Worm (Caenorhabditis elegans) whole organism, L2 larva: ENCODE data around the gene Y116A8C.30.

Experiments
- C34F6.9 ChIP-seq: fragments of 150-350 bp; optimal IDR thresholded peaks from 2 replicates; lab custom pipeline; 2014; ENCODE audit warnings: missing biosample characterization, missing genetic modification characterization
- F13H6.1 ChIP-seq: sonication (generic microtip); optimal IDR thresholded peaks from 2 replicates; lab custom pipeline; 2016; ENCODE audit warnings: missing genetic modification characterization, missing compliant biosample characterization
- R02D3.7 ChIP-seq: fragments of 150-350 bp; optimal IDR thresholded peaks from 2 replicates; lab custom pipeline; 2014; ENCODE audit warnings: missing biosample characterization, missing genetic modification characterization
- Y55F3AM.14 ChIP-seq: fragments of 200-800 bp; sonication (Bioruptor generic); optimal IDR thresholded peaks from 2 replicates; lab custom pipeline; 2018; ENCODE audit warnings: mild to moderate bottlenecking, missing genetic modification characterization, missing compliant biosample characterization
- ZK546.5 ChIP-seq: sonication (generic microtip); optimal IDR thresholded peaks from 2 replicates; lab custom pipeline; 2017; ENCODE audit warnings: missing biosample characterization, missing genetic modification characterization
- alr-1 ChIP-seq: fragments of 150-350 bp; optimal IDR thresholded peaks from 2 replicates; lab custom pipeline; 2014; ENCODE audit warnings: missing biosample characterization, missing genetic modification characterization
- ama-1 ChIP-seq: fragments of 150-350 bp; optimal IDR thresholded peaks from 2 replicates; lab custom pipeline; 2018; ENCODE audit warnings: inconsistent platforms
- blmp-1 ChIP-seq: sonication (generic microtip); optimal IDR thresholded peaks from 2 replicates; lab custom pipeline; 2017; ENCODE audit warnings: missing genetic modification characterization, mild to moderate bottlenecking, missing compliant biosample characterization, antibody characterized with exemption, moderate library complexity; ENCODE audit not compliant: insufficient read depth
- ceh-82 ChIP-seq: fragments of 150-350 bp; optimal IDR thresholded peaks from 2 replicates; lab custom pipeline; 2014; ENCODE audit warnings: missing biosample characterization, missing genetic modification characterization
- crh-2 ChIP-seq: sonication (generic microtip); optimal IDR thresholded peaks from 2 replicates; lab custom pipeline; 2017; ENCODE audit warnings: missing biosample characterization, missing genetic modification characterization
- dmd-4 ChIP-seq: sonication (generic microtip); optimal IDR thresholded peaks from 2 replicates; lab custom pipeline; 2017; ENCODE audit warnings: missing biosample characterization, missing genetic modification characterization
- egl-27 ChIP-seq: sonication (generic microtip); optimal IDR thresholded peaks from 3 replicates; lab custom pipeline; 2017; ENCODE audit warnings: missing biosample characterization, missing genetic modification reagents, missing genetic modification characterization
- elt-3 ChIP-seq: sonication (generic microtip); optimal IDR thresholded peaks from 2 replicates; lab custom pipeline; 2017; ENCODE audit warnings: missing biosample characterization, missing genetic modification characterization
- fos-1 ChIP-seq: fragments of 150-350 bp; optimal IDR thresholded peaks from 2 replicates; lab custom pipeline; 2014; ENCODE audit warnings: missing biosample characterization, missing genetic modification characterization
- gmeb-1 ChIP-seq: fragments of 150-350 bp; optimal IDR thresholded peaks from 2 replicates; lab custom pipeline; 2014; ENCODE audit warnings: missing biosample characterization, missing genetic modification characterization
- lin-11 ChIP-seq: fragments of 150-350 bp; sonication (generic microtip); optimal IDR thresholded peaks from 2 replicates; lab custom pipeline; 2014; ENCODE audit warnings: missing biosample characterization, missing genetic modification characterization, inconsistent platforms, mixed read lengths
- lin-13 ChIP-seq: fragments of 150-350 bp; optimal IDR thresholded peaks from 2 replicates; lab custom pipeline; 2014; ENCODE audit warnings: missing biosample characterization, missing genetic modification reagents, missing genetic modification characterization
- mab-5 ChIP-seq: fragments of 150-350 bp; optimal IDR thresholded peaks from 2 replicates; lab custom pipeline; 2014; ENCODE audit warnings: missing biosample characterization, missing genetic modification characterization
- mbf-1 ChIP-seq: sonication (generic microtip); optimal IDR thresholded peaks from 2 replicates; lab custom pipeline; 2017; ENCODE audit warnings: missing biosample characterization, missing genetic modification characterization
- mdl-1 ChIP-seq, 2 experiments: fragments of 150-350 bp in 1 of 2; sonication (generic microtip) in 1 of 2; optimal IDR thresholded peaks; 2 replicates each; lab custom pipeline; 2017; ENCODE audit warnings: missing biosample characterization in 2 of 2, missing genetic modification characterization in 2 of 2
- nhr-10 ChIP-seq: sonication (generic microtip); optimal IDR thresholded peaks from 2 replicates; lab custom pipeline; 2017; ENCODE audit warnings: missing biosample characterization, missing genetic modification characterization
- nhr-11 ChIP-seq: fragments of 150-350 bp; optimal IDR thresholded peaks from 2 replicates; lab custom pipeline; 2014; ENCODE audit warnings: missing biosample characterization, missing genetic modification characterization
- nhr-21 ChIP-seq: fragments of 150-350 bp; optimal IDR thresholded peaks from 2 replicates; lab custom pipeline; 2014; ENCODE audit warnings: missing biosample characterization, missing genetic modification characterization
- nhr-23 ChIP-seq: fragments of 150-350 bp; optimal IDR thresholded peaks from 2 replicates; lab custom pipeline; 2014; ENCODE audit warnings: missing biosample characterization, missing genetic modification reagents, missing genetic modification characterization
- nhr-237 ChIP-seq: fragments of 150-350 bp; optimal IDR thresholded peaks from 2 replicates; lab custom pipeline; 2014; ENCODE audit warnings: missing biosample characterization, missing genetic modification characterization
- peb-1 ChIP-seq: fragments of 150-350 bp; optimal IDR thresholded peaks from 2 replicates; lab custom pipeline; 2014; ENCODE audit warnings: missing biosample characterization, missing genetic modification characterization
- sem-4 ChIP-seq: fragments of 150-350 bp; optimal IDR thresholded peaks from 2 replicates; lab custom pipeline; 2014; ENCODE audit warnings: missing biosample characterization, missing genetic modification reagents, missing genetic modification characterization
- skn-1 ChIP-seq: sonication (generic microtip); optimal IDR thresholded peaks from 2 replicates; lab custom pipeline; 2017; ENCODE audit warnings: missing biosample characterization, missing genetic modification characterization
- sma-3 ChIP-seq: sonication (generic microtip); optimal IDR thresholded peaks from 2 replicates; lab custom pipeline; 2016; ENCODE audit warnings: missing genetic modification reagents, missing genetic modification characterization, missing compliant biosample characterization
- sma-9 ChIP-seq, 2 experiments: fragments of 150-350 bp in 1 of 2; sonication (generic microtip) in 1 of 2; optimal IDR thresholded peaks; 2 replicates each; lab custom pipeline; 2014 to 2016; ENCODE audit warnings: missing genetic modification characterization in 2 of 2, mild to moderate bottlenecking in 1 of 2, missing biosample characterization in 1 of 2, missing compliant biosample characterization in 1 of 2, missing genetic modification reagents in 1 of 2, moderate library complexity in 1 of 2
- snpc-4 ChIP-seq: fragments of 150-350 bp; optimal IDR thresholded peaks from 2 replicates; lab custom pipeline; 2014; ENCODE audit warnings: missing biosample characterization, missing genetic modification characterization
- unc-39 ChIP-seq: fragments of 150-350 bp; optimal IDR thresholded peaks from 2 replicates; lab custom pipeline; 2014; ENCODE audit warnings: missing biosample characterization, missing genetic modification characterization
- unc-55 ChIP-seq: fragments of 150-350 bp; sonication (generic microtip); optimal IDR thresholded peaks from 3 replicates; lab custom pipeline; 2014; ENCODE audit warnings: missing biosample characterization, missing genetic modification reagents, missing genetic modification characterization
- unc-62 ChIP-seq: fragments of 150-350 bp; optimal IDR thresholded peaks from 2 replicates; lab custom pipeline; 2014; ENCODE audit warnings: missing biosample characterization, missing genetic modification reagents, missing genetic modification characterization
- zag-1 ChIP-seq: fragments of 150-350 bp; optimal IDR thresholded peaks from 2 replicates; lab custom pipeline; 2014; ENCODE audit warnings: missing biosample characterization, missing genetic modification characterization
- ztf-11 ChIP-seq: sonication (generic microtip); optimal IDR thresholded peaks from 2 replicates; lab custom pipeline; 2017; ENCODE audit warnings: missing biosample characterization, missing genetic modification characterization
- ztf-4 ChIP-seq: fragments of 150-350 bp; optimal IDR thresholded peaks from 2 replicates; lab custom pipeline; 2014; ENCODE audit warnings: missing biosample characterization, missing genetic modification characterization

Y116A8C.30 gene

DNA sequence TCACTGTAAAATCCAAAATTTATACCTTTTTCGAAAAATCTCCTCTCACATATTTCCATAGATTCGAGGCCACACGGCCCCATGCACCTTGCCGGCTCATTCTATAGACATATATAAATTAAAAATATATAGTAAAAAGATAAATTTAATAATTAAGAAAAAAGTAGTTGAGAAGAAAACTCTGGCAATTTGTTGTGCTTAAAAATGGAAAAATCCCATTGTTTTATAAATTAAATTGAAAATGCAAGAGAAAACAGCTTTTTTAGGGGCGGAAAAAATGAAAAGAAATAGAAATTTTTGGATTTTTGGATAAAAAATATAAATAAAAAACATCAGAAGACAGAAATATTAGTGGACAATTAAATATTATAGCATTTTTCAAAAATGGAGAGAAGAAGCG, at the start of gene Y116A8C.30:
TSS of gene Y116A8C.30 (minus strand) at position 101 of the 400 bp plus-strand sequence.
- TF ChIP-seq lin-11 (tag; lab: Kevin White, UChicago) (no peak), zag-1 (no peak), ztf-11 (tag; lab: Kevin White, UChicago) (no peak), sem-4 (tag; lab: Kevin White, UChicago) (no peak), sma-3 (GFP tag; lab: Kevin White, UChicago) (no peak), unc-62 (no peak), unc-55 (GFP tag; lab: Kevin White, UChicago) (no peak), ztf-4 (tag; lab: Kevin White, UChicago) (no peak)

DNA sequence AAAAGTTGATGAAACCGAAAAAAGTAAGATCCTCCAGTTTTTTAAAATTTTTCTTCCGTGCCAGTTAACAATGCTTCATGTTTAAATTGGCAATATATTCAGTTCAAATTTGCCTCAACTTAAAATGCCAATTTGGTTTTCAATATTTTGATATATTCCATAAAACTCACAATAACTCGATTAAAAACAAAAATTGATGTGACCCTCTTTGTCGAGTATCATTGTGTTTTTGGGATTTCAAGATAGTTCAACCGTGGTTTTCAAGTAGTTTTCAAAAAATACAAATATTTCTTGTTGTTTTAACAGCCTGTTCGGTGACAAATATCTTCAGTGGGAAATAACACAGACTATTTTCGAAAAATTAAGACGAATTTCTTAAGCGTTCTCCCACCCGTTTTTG, 49.5 kb upstream of the Y116A8C.30 start:
- TF ChIP-seq gmeb-1 (no peak), ztf-11 (tag; lab: Kevin White, UChicago) (no peak), egl-27 (no peak), ZK546.5 (tag; lab: Kevin White, UChicago) (no peak), sem-4 (tag; lab: Kevin White, UChicago) (no peak), nhr-10 (tag; lab: Kevin White, UChicago) (no peak), skn-1 (tag; lab: Kevin White, UChicago) (no peak), nhr-21 (no peak), sma-9 (GFP tag; optimal IDR thresholded peaks at IDR 0.05; lab: Kevin White, UChicago) (no peak), sma-9 (tag; optimal IDR thresholded peaks at IDR 0.05; lab: Kevin White, UChicago) (no peak), alr-1 (tag; lab: Kevin White, UChicago) (no peak), lin-13 (GFP tag; lab: Kevin White, UChicago) (no peak), lin-11 (tag; lab: Kevin White, UChicago) (no peak), nhr-11 (tag; lab: Kevin White, UChicago) (no peak), ceh-82 (tag; lab: Kevin White, UChicago) (no peak), mbf-1 (tag; lab: Kevin White, UChicago) (no peak), mab-5 (tag; lab: Kevin White, UChicago) (no peak), crh-2 (tag; lab: Kevin White, UChicago) (no peak), ama-1 (lab: Kevin White, UChicago) (no peak), dmd-4 (tag; lab: Kevin White, UChicago) (no peak)

DNA sequence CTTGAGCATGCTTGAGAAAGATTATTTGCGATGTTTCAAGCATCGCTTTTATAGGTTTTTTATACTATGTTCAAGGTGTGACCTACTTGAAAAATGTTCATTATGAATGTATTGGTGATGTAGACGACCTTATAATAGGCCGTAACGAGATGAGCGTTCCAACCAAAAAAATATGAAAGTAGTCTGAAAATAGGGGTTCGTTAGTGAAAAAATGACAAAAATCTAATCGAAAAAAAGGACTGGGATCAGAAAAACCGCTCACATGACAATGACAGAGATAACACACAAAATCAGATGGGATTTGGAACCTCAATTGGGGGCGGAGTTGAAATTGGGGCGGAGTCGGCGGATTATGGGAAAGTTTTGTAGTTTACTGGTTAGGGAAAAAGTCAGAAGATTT, 47.4 kb upstream of the Y116A8C.30 start, which contains the start of gene Y116A8C.40:
TSS of gene Y116A8C.40 (minus strand) at position 101 of the 400 bp plus-strand sequence.
- TF ChIP-seq sem-4 (tag; lab: Kevin White, UChicago) = no peak
- TF ChIP-seq fos-1 (tag; lab: Kevin White, UChicago) = no peak
- no peak for TF ChIP-seq sma-3 (GFP tag; lab: Kevin White, UChicago)
- no peak for TF ChIP-seq C34F6.9
- no peak for TF ChIP-seq crh-2 (tag; lab: Kevin White, UChicago)
- no peak for TF ChIP-seq F13H6.1
- no peak for TF ChIP-seq Y55F3AM.14 (GFP tag; lab: Kevin White, UChicago)
- no peak for TF ChIP-seq unc-55 (GFP tag; lab: Kevin White, UChicago)
- no peak for TF ChIP-seq unc-39 (tag; lab: Kevin White, UChicago)
- TF ChIP-seq peb-1 (tag; lab: Kevin White, UChicago) = no peak
- no peak for TF ChIP-seq lin-13 (GFP tag; lab: Kevin White, UChicago)
- no peak for TF ChIP-seq R02D3.7 (tag; lab: Kevin White, UChicago)
- no peak for TF ChIP-seq gmeb-1
- no peak for TF ChIP-seq elt-3 (tag; lab: Kevin White, UChicago)
- no peak for TF ChIP-seq nhr-237

DNA sequence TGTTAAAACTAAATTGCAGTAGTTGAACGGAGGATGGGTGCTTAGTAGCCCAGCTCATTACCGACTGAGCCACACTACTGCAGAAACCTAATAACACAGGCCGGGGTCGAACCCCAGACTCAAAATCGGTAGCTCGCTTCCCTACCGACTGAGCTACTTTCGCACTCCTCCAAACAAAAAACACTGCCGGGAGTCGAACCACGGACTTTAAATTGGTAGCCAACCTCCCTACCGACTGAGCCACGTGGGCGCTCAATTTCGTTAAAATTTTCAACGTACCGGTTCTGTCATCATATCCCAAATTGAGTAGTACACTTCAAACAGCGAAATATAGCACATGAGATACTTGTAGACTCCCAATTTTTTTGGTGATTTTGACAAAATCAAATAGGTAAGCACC, 46.9 kb upstream of the Y116A8C.30 start:
- no peak for TF ChIP-seq mdl-1 (tag; optimal IDR thresholded peaks at IDR 0.05; lab: Kevin White, UChicago)

DNA sequence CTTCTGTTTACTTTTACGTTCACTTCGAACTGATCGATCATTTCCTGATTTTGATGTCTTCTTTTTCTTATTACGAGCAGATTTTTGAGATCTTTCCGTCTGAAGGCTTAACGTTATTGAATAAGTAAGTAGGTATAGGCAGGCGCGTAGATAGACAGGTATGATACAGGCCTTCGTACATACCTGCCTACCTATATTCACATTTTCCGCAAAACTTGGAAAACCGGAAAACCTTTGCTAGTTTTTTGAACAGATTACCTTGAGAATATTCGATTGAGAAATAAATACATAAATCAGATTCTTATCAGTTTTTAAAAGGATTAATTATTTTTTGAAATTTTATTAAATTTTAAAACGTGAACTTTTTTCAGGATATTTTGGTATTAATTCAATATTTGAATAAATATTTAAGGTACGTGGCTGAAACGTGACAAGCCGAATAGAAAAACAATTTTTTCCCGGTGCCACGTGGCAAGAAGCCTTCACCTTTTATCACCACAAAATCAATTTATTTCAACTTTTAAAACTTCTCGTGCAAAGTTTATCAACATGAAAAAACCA, 27.6 kb upstream of the Y116A8C.30 start, which contains the start of the genes Y116A8C.37 and Y116A8C.38:
TSS of gene Y116A8C.37 (minus strand) at position 101 of the 561 bp plus-strand sequence.
TSS of gene Y116A8C.38 (plus strand) at position 511 of the 561 bp plus-strand sequence.
- TF ChIP-seq nhr-10 (tag; lab: Kevin White, UChicago) (no peak), crh-2 (tag; lab: Kevin White, UChicago) (no peak), R02D3.7 (tag; lab: Kevin White, UChicago) (no peak), ceh-82 (tag; lab: Kevin White, UChicago) (no peak), blmp-1 (tag; lab: Kevin White, UChicago) (no peak), unc-55 (GFP tag; lab: Kevin White, UChicago) (no peak), elt-3 (tag; lab: Kevin White, UChicago) (no peak), nhr-11 (tag; lab: Kevin White, UChicago) (no peak), snpc-4 (tag; lab: Kevin White, UChicago) (no peak), nhr-23 (tag; lab: Kevin White, UChicago) (no peak)
- TF ChIP-seq, all 48 proteins: peak for 0
